Worm (Caenorhabditis elegans): ENCODE data around the gene Y66H1A.8.

Gene Y66H1A.8

ce11 chrIV:481067-481466 lies 26.4 kb upstream of the Y66H1A.8 start, which contains the start of gene npr-37:
npr-37 (minus strand) TSS chrIV:481167.
- no peak for TF ChIP-seq nhr-237 (tag; optimal IDR thresholded peaks at IDR 0.05)
- TF ChIP-seq ztf-11 (tag; optimal IDR thresholded peaks at IDR 0.05): no peak
- no peak for TF ChIP-seq nhr-77 (tag; optimal IDR thresholded peaks at IDR 0.05)

- no peak for TF ChIP-seq snpc-4 (tag; optimal IDR thresholded peaks at IDR 0.05)
- TF ChIP-seq nhr-10 (tag; optimal IDR thresholded peaks at IDR 0.05): no peak
- TF ChIP-seq blmp-1 (tag; optimal IDR thresholded peaks at IDR 0.05; ENCODE audit: insufficient read depth): no peak
- no peak for TF ChIP-seq aly-2 (tag; optimal IDR thresholded peaks at IDR 0.05)
- no peak for TF ChIP-seq ama-1 (optimal IDR thresholded peaks at IDR 0.05)
- no peak for TF ChIP-seq alr-1 (tag; optimal IDR thresholded peaks at IDR 0.05)
- TF ChIP-seq mdl-1 (tag; optimal IDR thresholded peaks at IDR 0.05): no peak
- no peak for TF ChIP-seq unc-39 (tag; optimal IDR thresholded peaks at IDR 0.05)
- no peak for TF ChIP-seq ztf-11 (tag; optimal IDR thresholded peaks at IDR 0.05)
- no peak for TF ChIP-seq sem-4 (tag; optimal IDR thresholded peaks at IDR 0.05)
- no peak for TF ChIP-seq sma-9 (GFP tag; optimal IDR thresholded peaks at IDR 0.05)
- TF ChIP-seq sma-9 (tag; optimal IDR thresholded peaks at IDR 0.05): no peak
- TF ChIP-seq F13H6.1 (tag; optimal IDR thresholded peaks at IDR 0.05): no peak
- TF ChIP-seq elt-1 (tag; optimal IDR thresholded peaks at IDR 0.05): no peak
- no peak for TF ChIP-seq skn-1 (tag; optimal IDR thresholded peaks at IDR 0.05)
- no peak for TF ChIP-seq lin-11 (tag; optimal IDR thresholded peaks at IDR 0.05)
- no peak for TF ChIP-seq nhr-23 (tag; optimal IDR thresholded peaks at IDR 0.05)
- no peak for TF ChIP-seq gmeb-1 (tag; optimal IDR thresholded peaks at IDR 0.05)
- TF ChIP-seq nhr-21 (tag; optimal IDR thresholded peaks at IDR 0.05): no peak
- no peak for TF ChIP-seq nhr-129 (tag; optimal IDR thresholded peaks at IDR 0.05)
Measured at ce11 chrIV:468307-468706, 13.6 kb upstream of the Y66H1A.8 start.

- TF ChIP-seq skn-1 (tag; optimal IDR thresholded peaks at IDR 0.05) (no peak), unc-55 (GFP tag; optimal IDR thresholded peaks at IDR 0.05) (no peak), aly-2 (tag; optimal IDR thresholded peaks at IDR 0.05) (no peak), lin-11 (tag; optimal IDR thresholded peaks at IDR 0.05) (no peak), egl-27 (tag; optimal IDR thresholded peaks at IDR 0.05) (no peak)
Measured at ce11 chrIV:467291-467690, 12.6 kb upstream of the Y66H1A.8 start.

ce11 chrIV:466569-466968 lies 11.9 kb upstream of the Y66H1A.8 start:
- TF ChIP-seq unc-55 (GFP tag; optimal IDR thresholded peaks at IDR 0.05): no peak
- TF ChIP-seq R02D3.7 (tag; optimal IDR thresholded peaks at IDR 0.05): no peak
- TF ChIP-seq nhr-129 (tag; optimal IDR thresholded peaks at IDR 0.05): no peak
- no peak for TF ChIP-seq F13H6.1 (tag; optimal IDR thresholded peaks at IDR 0.05)
- no peak for TF ChIP-seq ztf-11 (tag; optimal IDR thresholded peaks at IDR 0.05)
- no peak for TF ChIP-seq snpc-4 (tag; optimal IDR thresholded peaks at IDR 0.05)
- no peak for TF ChIP-seq zag-1 (tag; optimal IDR thresholded peaks at IDR 0.05)
- TF ChIP-seq lin-39 (tag; optimal IDR thresholded peaks at IDR 0.05): no peak
- no peak for TF ChIP-seq alr-1 (tag; optimal IDR thresholded peaks at IDR 0.05)
- no peak for TF ChIP-seq mdl-1 (tag; optimal IDR thresholded peaks at IDR 0.05)
- no peak for TF ChIP-seq lsy-2 (tag; optimal IDR thresholded peaks at IDR 0.05)
- no peak for TF ChIP-seq unc-62 (GFP tag; optimal IDR thresholded peaks at IDR 0.05)
- no peak for TF ChIP-seq ztf-4 (tag; optimal IDR thresholded peaks at IDR 0.05)
- TF ChIP-seq elt-1 (tag; optimal IDR thresholded peaks at IDR 0.05): no peak
- TF ChIP-seq ztf-1 (GFP tag; conservative IDR thresholded peaks at IDR 0.05): no peak
- TF ChIP-seq peb-1 (tag; optimal IDR thresholded peaks at IDR 0.05): no peak
- no peak for TF ChIP-seq nhr-21 (tag; optimal IDR thresholded peaks at IDR 0.05)
- TF ChIP-seq Y55F3AM.14 (GFP tag; optimal IDR thresholded peaks at IDR 0.05): no peak
- no peak for TF ChIP-seq fos-1 (tag; optimal IDR thresholded peaks at IDR 0.05)
- no peak for TF ChIP-seq mbf-1 (tag; optimal IDR thresholded peaks at IDR 0.05)

ce11 chrIV:462050-462449 lies 7.3 kb upstream of the Y66H1A.8 start:
- no peak for TF ChIP-seq dmd-4 (tag; optimal IDR thresholded peaks at IDR 0.05)
- TF ChIP-seq ceh-82 (tag; optimal IDR thresholded peaks at IDR 0.05): no peak
- no peak for TF ChIP-seq Y55F3AM.14 (GFP tag; optimal IDR thresholded peaks at IDR 0.05)
- TF ChIP-seq ztf-1 (GFP tag; conservative IDR thresholded peaks at IDR 0.05): no peak
- no peak for TF ChIP-seq nhr-12 (tag; optimal IDR thresholded peaks at IDR 0.05)
- TF ChIP-seq nhr-23 (tag; optimal IDR thresholded peaks at IDR 0.05): no peak
- no peak for TF ChIP-seq elt-3 (tag; optimal IDR thresholded peaks at IDR 0.05)
- TF ChIP-seq alr-1 (tag; optimal IDR thresholded peaks at IDR 0.05): no peak
- TF ChIP-seq zag-1 (tag; optimal IDR thresholded peaks at IDR 0.05): no peak
- TF ChIP-seq R02D3.7 (tag; optimal IDR thresholded peaks at IDR 0.05): no peak
- TF ChIP-seq egl-27 (tag; optimal IDR thresholded peaks at IDR 0.05): no peak
- TF ChIP-seq nhr-11 (tag; optimal IDR thresholded peaks at IDR 0.05): no peak
- TF ChIP-seq mdl-1 (tag; optimal IDR thresholded peaks at IDR 0.05): no peak
- TF ChIP-seq ZK546.5 (tag; optimal IDR thresholded peaks at IDR 0.05): no peak
- no peak for TF ChIP-seq peb-1 (tag; optimal IDR thresholded peaks at IDR 0.05)

Measured in whole organism, L2 larva.